Worm (Caenorhabditis elegans): ENCODE data around the gene srsx-9.

srsx-9 gene

DNA sequence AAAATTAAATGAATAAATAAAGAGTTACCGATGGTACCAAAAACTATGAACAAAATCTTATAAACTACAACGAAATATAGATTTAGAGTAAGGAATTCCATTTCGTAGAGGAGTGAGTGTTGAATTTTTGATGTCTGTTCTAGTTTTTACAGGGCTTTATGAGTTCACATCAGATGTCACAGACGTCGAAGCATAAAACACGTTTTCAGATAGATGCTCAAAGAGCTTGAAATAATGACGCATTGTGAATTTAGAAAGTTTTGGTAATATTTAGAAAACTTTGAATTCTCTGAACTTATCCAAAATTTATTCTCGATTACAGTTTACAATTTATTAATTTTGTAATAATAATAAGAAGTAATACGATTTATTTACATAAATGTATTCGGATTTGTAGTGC, at the start of gene srsx-9:
TSS of gene srsx-9 (minus strand) at position 101 of the 400 bp plus-strand sequence.
- TF ChIP-seq daf-12 (tag; optimal IDR thresholded peaks at IDR 0.05) (no peak), nhr-28 (tag; optimal IDR thresholded peaks at IDR 0.05) (no peak), ceh-32 (tag; optimal IDR thresholded peaks at IDR 0.05; ENCODE audit: poor library complexity) (no peak), hlh-11 (tag; optimal IDR thresholded peaks at IDR 0.05) (no peak), pqm-1 (tag; optimal IDR thresholded peaks at IDR 0.05) (no peak), zag-1 (tag; optimal IDR thresholded peaks at IDR 0.05) (no peak), Y48G9A.11 (GFP tag; IDR thresholded peaks at IDR 0.05) (no peak), arid-1 (GFP tag; conservative IDR thresholded peaks at IDR 0.05) (no peak), pha-4 (GFP tag; IDR thresholded peaks at IDR 0.05) (no peak), pha-4 (tag; optimal IDR thresholded peaks at IDR 0.05) (no peak), mep-1 (tag; optimal IDR thresholded peaks at IDR 0.05) (no peak), ama-1 (optimal IDR thresholded peaks at IDR 0.05) (no peak)

DNA sequence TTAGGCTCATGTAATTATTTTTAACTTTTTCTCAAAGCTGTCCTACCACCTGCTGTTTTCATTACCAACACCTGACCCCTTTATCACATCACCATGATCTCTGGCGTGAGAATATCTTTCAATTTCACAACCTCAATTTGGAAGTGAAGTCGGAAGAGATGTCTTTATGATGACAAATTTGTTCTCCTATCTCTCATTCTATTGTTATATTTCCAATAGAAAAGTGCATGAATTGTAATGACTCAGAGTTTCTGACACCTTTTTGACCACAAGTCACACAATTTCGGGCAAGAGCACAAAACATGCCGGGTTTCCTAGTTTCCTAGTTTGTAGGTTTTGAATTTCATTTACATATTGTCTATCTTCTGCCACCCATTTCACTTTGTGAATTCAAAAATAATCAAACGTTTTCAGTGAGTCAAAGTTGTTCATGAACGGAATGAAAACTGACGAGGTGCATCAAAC, 46.0 kb upstream of the srsx-9 start, which contains the start of gene srr-4:
TSS of gene srr-4 (plus strand) at position 415 of the 465 bp plus-strand sequence.
- TF ChIP-seq unc-62 (GFP tag; optimal IDR thresholded peaks at IDR 0.05 in 1 of 2) (peak in 1 of 2 experiments; percentile 97), unc-62 (tag; optimal IDR thresholded peaks at IDR 0.05) (no peak), hlh-30 (tag; optimal IDR thresholded peaks at IDR 0.05; ENCODE audit: insufficient read depth) (no peak), Y75B8A.6 (GFP tag; IDR thresholded peaks at IDR 0.05) (no peak), nhr-28 (tag; optimal IDR thresholded peaks at IDR 0.05) (peak; percentile 61), zag-1 (tag; optimal IDR thresholded peaks at IDR 0.05) (no peak), dmd-6 (GFP tag; IDR thresholded peaks at IDR 0.05) (peak; percentile 46; the same call in 1 of the 2 replicates), snpc-4 (tag; optimal IDR thresholded peaks at IDR 0.05) (no peak)

DNA sequence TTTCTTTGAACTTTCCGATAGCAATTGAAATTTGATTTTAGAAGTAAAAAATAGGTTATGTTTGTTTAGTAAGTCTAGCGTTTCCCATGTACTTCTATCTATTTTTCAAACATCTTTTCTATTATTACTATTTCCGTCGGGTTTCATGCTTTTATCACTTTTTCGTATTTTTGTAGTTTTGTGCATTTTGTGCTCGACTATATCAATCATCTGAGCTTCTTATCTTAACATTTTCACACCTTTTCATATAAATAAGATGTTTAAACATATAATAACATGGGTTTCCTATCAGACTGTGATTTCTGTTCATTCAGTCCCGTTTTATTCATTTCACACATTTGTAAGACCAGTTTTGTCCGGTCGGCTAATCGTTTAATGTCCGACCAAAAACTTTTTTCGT, 45.2 kb upstream of the srsx-9 start:
- TF ChIP-seq F10B5.3 (tag; optimal IDR thresholded peaks at IDR 0.05) (no peak), dmd-9 (GFP tag; IDR thresholded peaks at IDR 0.05) (no peak), nhr-48 (tag; optimal IDR thresholded peaks at IDR 0.05) (no peak), Y105C5A.15 (GFP tag; IDR thresholded peaks at IDR 0.05) (no peak), nhr-102 (tag; optimal IDR thresholded peaks at IDR 0.05) (peak; percentile 73), nhr-237 (tag; optimal IDR thresholded peaks at IDR 0.05) (no peak), Y75B8A.6 (GFP tag; IDR thresholded peaks at IDR 0.05) (no peak), egl-43 (GFP tag; IDR thresholded peaks at IDR 0.05) (no peak), nhr-76 (tag; optimal IDR thresholded peaks at IDR 0.05) (no peak), zag-1 (tag; optimal IDR thresholded peaks at IDR 0.05) (no peak), hlh-30 (tag; optimal IDR thresholded peaks at IDR 0.05; ENCODE audit: insufficient read depth) (no peak), pha-4 (GFP tag; IDR thresholded peaks at IDR 0.05) (no peak), pha-4 (tag; optimal IDR thresholded peaks at IDR 0.05) (no peak), unc-130 (GFP tag; optimal IDR thresholded peaks at IDR 0.05) (no peak), daf-8 (GFP tag; IDR thresholded peaks at IDR 0.05) (no peak), php-3 (GFP tag; IDR thresholded peaks at IDR 0.05) (peak; percentile 91), madf-9 (GFP tag; conservative IDR thresholded peaks at IDR 0.05) (no peak), sdz-12 (GFP tag; optimal IDR thresholded peaks at IDR 0.05) (no peak), lin-15B (tag; optimal IDR thresholded peaks at IDR 0.05) (no peak), nhr-28 (tag; optimal IDR thresholded peaks at IDR 0.05) (peak; percentile 96), lim-7 (GFP tag; IDR thresholded peaks at IDR 0.05) (no peak), ztf-7 (tag; optimal IDR thresholded peaks at IDR 0.05) (no peak), T26A8.4 (GFP tag; IDR thresholded peaks at IDR 0.05) (no peak), arid-1 (GFP tag; conservative IDR thresholded peaks at IDR 0.05) (no peak), F44E2.7 (GFP tag; IDR thresholded peaks at IDR 0.05) (no peak), lin-13 (GFP tag; optimal IDR thresholded peaks at IDR 0.05) (no peak), F49E8.2 (tag; optimal IDR thresholded peaks at IDR 0.05; ENCODE audit: borderline replicate concordance) (no peak), ceh-44 (GFP tag; IDR thresholded peaks at IDR 0.05) (no peak), F37D6.2 (tag; optimal IDR thresholded peaks at IDR 0.05) (no peak), unc-62 (GFP tag; optimal IDR thresholded peaks at IDR 0.05 in 1 of 2) (peak in 1 of 2 experiments; percentile 77), unc-62 (tag; optimal IDR thresholded peaks at IDR 0.05) (no peak), hlh-11 (tag; optimal IDR thresholded peaks at IDR 0.05) (peak; percentile 62), mxl-3 (GFP tag; optimal IDR thresholded peaks at IDR 0.05) (no peak), tra-1 (GFP tag; IDR thresholded peaks at IDR 0.05) (no peak), nhr-11 (tag; optimal IDR thresholded peaks at IDR 0.05) (no peak), zip-11 (GFP tag; IDR thresholded peaks at IDR 0.05) (no peak), lin-1 (GFP tag; IDR thresholded peaks at IDR 0.05) (peak; percentile 44; the same call in 1 of the 2 replicates), mdt-29 (GFP tag; IDR thresholded peaks at IDR 0.05) (no peak), R02D3.7 (tag; optimal IDR thresholded peaks at IDR 0.05) (no peak)
